Worm (Caenorhabditis elegans): ENCODE results near the gene srt-69.

Gene srt-69

DNA sequence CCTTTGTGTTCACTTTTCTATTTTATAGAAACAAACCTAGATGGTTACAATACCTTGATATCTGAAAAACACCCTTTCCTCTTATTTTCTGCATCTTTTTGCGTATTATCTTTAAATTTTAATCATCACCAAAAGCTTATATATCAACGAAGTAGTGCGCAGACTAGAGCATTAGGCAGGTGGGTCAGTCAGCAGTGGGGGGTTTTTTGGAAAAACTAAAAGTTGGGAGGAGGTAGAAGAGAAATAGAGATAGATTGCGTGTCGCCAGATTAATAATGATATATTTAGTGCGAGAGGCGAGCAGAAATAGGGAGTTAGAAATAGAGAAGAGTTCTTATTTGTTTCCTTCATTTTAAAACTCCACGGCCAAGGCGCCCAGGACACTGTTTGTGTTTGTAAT lies 35.7 kb upstream of the srt-69 start:
- TF ChIP-seq hlh-17 (GFP tag; optimal IDR thresholded peaks at IDR 0.05; ENCODE audit: borderline replicate concordance) (no peak), mdl-1 (tag; optimal IDR thresholded peaks at IDR 0.05) (no peak), tlp-1 (tag; optimal IDR thresholded peaks at IDR 0.05) (no peak), pax-3 (tag; optimal IDR thresholded peaks at IDR 0.05) (no peak), ceh-88 (GFP tag; IDR thresholded peaks at IDR 0.05) (no peak), fkh-8 (tag; optimal IDR thresholded peaks at IDR 0.05) (peak; percentile 59), dsc-1 (tag; optimal IDR thresholded peaks at IDR 0.05) (peak; percentile 27), unc-30 (tag; optimal IDR thresholded peaks at IDR 0.05) (no peak)

DNA sequence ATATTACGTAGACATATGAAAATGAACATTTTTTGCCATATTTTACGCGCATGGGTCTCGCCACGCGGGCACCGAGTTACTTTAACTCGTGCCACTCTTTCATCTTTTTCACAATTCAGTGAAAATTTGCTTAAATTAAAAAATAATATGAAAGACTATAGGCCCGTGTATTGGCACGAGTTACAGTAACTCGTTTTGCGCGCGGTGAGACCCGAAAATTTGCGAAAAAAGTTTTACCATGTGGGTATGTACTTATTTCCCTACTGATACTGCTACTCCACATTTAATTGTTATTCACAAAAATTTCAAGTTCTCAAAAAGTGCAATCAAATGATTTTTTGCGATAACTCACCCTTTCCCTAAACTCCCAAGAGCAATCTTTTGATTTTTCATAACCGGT lies 32.3 kb upstream of the srt-69 start:
- TF ChIP-seq sox-4 (tag; optimal IDR thresholded peaks at IDR 0.05) (no peak), ceh-88 (GFP tag; IDR thresholded peaks at IDR 0.05) (no peak), nhr-11 (tag; optimal IDR thresholded peaks at IDR 0.05) (no peak), elt-3 (tag; optimal IDR thresholded peaks at IDR 0.05) (no peak), snu-23 (GFP tag; optimal IDR thresholded peaks at IDR 0.05) (no peak), unc-98 (GFP tag; IDR thresholded peaks at IDR 0.05) (no peak), nhr-85 (tag) (no peak), fos-1 (tag; optimal IDR thresholded peaks at IDR 0.05) (no peak), ceh-90 (tag; optimal IDR thresholded peaks at IDR 0.05) (no peak), nhr-90 (tag; optimal IDR thresholded peaks at IDR 0.05; ENCODE audit: poor library complexity) (no peak), ets-5 (GFP tag; IDR thresholded peaks at IDR 0.05) (no peak), fkh-8 (tag; optimal IDR thresholded peaks at IDR 0.05) (no peak), efl-3 (GFP tag; optimal IDR thresholded peaks at IDR 0.05) (no peak), lsy-2 (tag; optimal IDR thresholded peaks at IDR 0.05) (no peak), pag-3 (tag; optimal IDR thresholded peaks at IDR 0.05; ENCODE audit: borderline replicate concordance, insufficient read depth) (no peak), egl-27 (tag; optimal IDR thresholded peaks at IDR 0.05) (no peak), mab-9 (GFP tag; IDR thresholded peaks at IDR 0.05) (no peak), jun-1 (tag; optimal IDR thresholded peaks at IDR 0.05) (no peak), skn-1 (tag; optimal IDR thresholded peaks at IDR 0.05) (no peak), unc-86 (tag; optimal IDR thresholded peaks at IDR 0.05) (no peak)

DNA sequence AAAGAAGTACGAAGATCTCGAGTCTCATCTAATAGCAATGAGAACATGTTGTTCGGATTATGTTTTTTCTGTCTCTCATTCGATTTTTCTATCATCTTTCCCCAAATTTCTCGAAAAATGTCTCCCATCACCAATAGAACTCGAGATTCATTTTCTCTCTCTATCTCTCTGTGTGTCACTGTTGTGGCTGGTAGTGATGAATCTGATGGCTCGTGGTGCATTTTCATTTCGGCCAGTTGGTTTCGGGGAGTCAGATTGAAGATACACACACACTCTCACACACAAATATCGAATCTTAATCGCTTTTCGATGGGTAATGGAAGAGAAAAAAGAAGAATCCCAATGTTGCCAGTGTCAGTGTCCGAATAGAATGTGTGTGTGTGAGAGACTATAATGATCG lies 30.5 kb upstream of the srt-69 start:
- TF ChIP-seq fkh-4 (tag; optimal IDR thresholded peaks at IDR 0.05; ENCODE audit: borderline replicate concordance) (peak; percentile 53), rnt-1 (tag; optimal IDR thresholded peaks at IDR 0.05) (peak; percentile 40), pag-3 (tag; optimal IDR thresholded peaks at IDR 0.05; ENCODE audit: borderline replicate concordance, insufficient read depth) (no peak), nhr-19 (GFP tag; conservative IDR thresholded peaks at IDR 0.05) (peak; percentile 22; the same call in 1 of the 2 replicates), nhr-90 (tag; optimal IDR thresholded peaks at IDR 0.05; ENCODE audit: poor library complexity) (no peak), swsn-7 (tag; optimal IDR thresholded peaks at IDR 0.05) (no peak), lin-14 (GFP tag; optimal IDR thresholded peaks at IDR 0.05) (peak; percentile 81), unc-130 (tag; optimal IDR thresholded peaks at IDR 0.05) (peak; percentile 3), lsy-2 (tag; optimal IDR thresholded peaks at IDR 0.05) (peak in 1 of 2 experiments; percentile 55), pax-3 (tag; optimal IDR thresholded peaks at IDR 0.05) (no peak), fkh-10 (GFP tag; optimal IDR thresholded peaks at IDR 0.05) (no peak), fos-1 (tag; optimal IDR thresholded peaks at IDR 0.05) (no peak), snpc-4 (tag; optimal IDR thresholded peaks at IDR 0.05) (no peak), dsc-1 (tag; optimal IDR thresholded peaks at IDR 0.05) (peak; percentile 94), mab-9 (GFP tag; IDR thresholded peaks at IDR 0.05) (no peak), hpl-2 (GFP tag; optimal IDR thresholded peaks at IDR 0.05) (no peak), mdl-1 (tag; optimal IDR thresholded peaks at IDR 0.05) (peak in 1 of 2 experiments; percentile 56), ztf-4 (tag; optimal IDR thresholded peaks at IDR 0.05) (peak; percentile 9), nhr-71 (tag; optimal IDR thresholded peaks at IDR 0.05) (peak; percentile 72), nhr-84 (tag; optimal IDR thresholded peaks at IDR 0.05) (no peak), ceh-82 (tag; optimal IDR thresholded peaks at IDR 0.05) (no peak), lir-3 (tag; optimal IDR thresholded peaks at IDR 0.05; ENCODE audit: poor library complexity) (no peak), tbx-2 (tag; optimal IDR thresholded peaks at IDR 0.05) (peak; percentile 18), grh-1 (GFP tag; IDR thresholded peaks at IDR 0.05) (no peak), efl-1 (optimal IDR thresholded peaks at IDR 0.05) (peak in 1 of 2 experiments; percentile 9), efl-1 (GFP tag; optimal IDR thresholded peaks at IDR 0.05 in 1 of 2) (no peak), ceh-63 (GFP tag; optimal IDR thresholded peaks at IDR 0.05) (no peak), nhr-47 (tag; optimal IDR thresholded peaks at IDR 0.05) (no peak), sox-4 (tag; optimal IDR thresholded peaks at IDR 0.05) (no peak), nhr-20 (tag; optimal IDR thresholded peaks at IDR 0.05) (peak; percentile 17), pqm-1 (tag; optimal IDR thresholded peaks at IDR 0.05) (no peak), snu-23 (GFP tag; optimal IDR thresholded peaks at IDR 0.05) (peak; percentile 36), mef-2 (tag; optimal IDR thresholded peaks at IDR 0.05) (no peak)
